Worm (Caenorhabditis elegans) whole organism, mixed stage, embryonic: ENCODE results near the gene C55A6.4.
"Not testable (repeated sequence)": the region's sequence is repeated elsewhere in the genome, so short reads cannot be mapped to it uniquely, and the experiment has no call there.

Experiments
- M03D4.4 ChIP-seq: sonication (generic microtip); optimal IDR thresholded peaks from 2 replicates; lab custom pipeline; 2017; ENCODE audit warnings: mild to moderate bottlenecking, missing genetic modification characterization, missing compliant biosample characterization
- bed-3 ChIP-seq: fragments of 200-800 bp; sonication (Bioruptor generic); optimal IDR thresholded peaks from 3 replicates; lab custom pipeline; 2018; ENCODE audit warnings: mild to moderate bottlenecking, missing genetic modification characterization, moderate library complexity, missing compliant biosample characterization
- blmp-1 ChIP-seq: fragments of 150-350 bp; optimal IDR thresholded peaks from 2 replicates; lab custom pipeline; 2014; ENCODE audit warnings: missing biosample characterization, missing genetic modification characterization
- ceh-43 ChIP-seq: fragments of 200-800 bp; sonication (Bioruptor generic); optimal IDR thresholded peaks from 2 replicates; lab custom pipeline; 2018; ENCODE audit warnings: mild to moderate bottlenecking, missing genetic modification characterization, moderate library complexity, missing compliant biosample characterization
- ceh-83 ChIP-seq: fragments of 200-800 bp; sonication (Bioruptor generic); optimal IDR thresholded peaks from 2 replicates; lab custom pipeline; 2018; ENCODE audit warnings: mild to moderate bottlenecking, missing genetic modification characterization, missing compliant biosample characterization
- ces-1 ChIP-seq: fragments of 150-350 bp; optimal IDR thresholded peaks from 2 replicates; lab custom pipeline; 2014; ENCODE audit warnings: missing biosample characterization, missing genetic modification reagents, missing genetic modification characterization
- cnd-1 ChIP-seq: fragments of 200-800 bp; sonication (Bioruptor generic); optimal IDR thresholded peaks from 2 replicates; lab custom pipeline; 2018; ENCODE audit warnings: mild to moderate bottlenecking, missing genetic modification characterization, missing compliant biosample characterization
- drap-1 ChIP-seq: fragments of 200-800 bp; sonication (Bioruptor generic); optimal IDR thresholded peaks from 3 replicates; lab custom pipeline; 2018; ENCODE audit warnings: mild to moderate bottlenecking, missing genetic modification characterization, missing compliant biosample characterization
- elt-1 ChIP-seq: sonication (generic microtip); optimal IDR thresholded peaks from 2 replicates; lab custom pipeline; 2017; ENCODE audit warnings: missing genetic modification characterization, mild to moderate bottlenecking, missing compliant biosample characterization, antibody characterized with exemption, moderate library complexity, borderline replicate concordance; ENCODE audit not compliant: insufficient read depth
- elt-3 ChIP-seq: fragments of 150-350 bp; optimal IDR thresholded peaks from 2 replicates; lab custom pipeline; 2014; ENCODE audit warnings: missing biosample characterization, missing genetic modification characterization
- ham-2 ChIP-seq: fragments of 200-800 bp; sonication (Bioruptor generic); optimal IDR thresholded peaks from 2 replicates; lab custom pipeline; 2018; ENCODE audit warnings: mild to moderate bottlenecking, missing genetic modification characterization, missing compliant biosample characterization
- hlh-1 ChIP-seq: fragments of 150-350 bp; optimal IDR thresholded peaks from 2 replicates; lab custom pipeline; 2014; ENCODE audit warnings: missing biosample characterization, missing genetic modification reagents, missing genetic modification characterization
- lin-13 ChIP-seq: fragments of 150-350 bp; optimal IDR thresholded peaks from 2 replicates; lab custom pipeline; 2014; ENCODE audit warnings: missing biosample characterization, missing genetic modification characterization
- lin-32 ChIP-seq: fragments of 200-800 bp; sonication (Bioruptor generic); optimal IDR thresholded peaks from 2 replicates; lab custom pipeline; 2018; ENCODE audit warnings: mild to moderate bottlenecking, missing genetic modification characterization, missing compliant biosample characterization
- lsy-2 ChIP-seq: fragments of 150-350 bp; optimal IDR thresholded peaks from 2 replicates; lab custom pipeline; 2014; ENCODE audit warnings: missing biosample characterization, missing genetic modification characterization
- mls-2 ChIP-seq: sonication (generic microtip); optimal IDR thresholded peaks from 2 replicates; lab custom pipeline; 2016; ENCODE audit warnings: mild to moderate bottlenecking, missing genetic modification characterization, moderate library complexity, missing compliant biosample characterization
- nhr-12 ChIP-seq: fragments of 150-350 bp; optimal IDR thresholded peaks from 2 replicates; lab custom pipeline; 2014; ENCODE audit warnings: missing biosample characterization, missing genetic modification characterization
- nhr-2 ChIP-seq: fragments of 150-350 bp; optimal IDR thresholded peaks from 2 replicates; lab custom pipeline; 2014; ENCODE audit warnings: missing biosample characterization, missing genetic modification characterization
- nhr-237 ChIP-seq: fragments of 150-350 bp; optimal IDR thresholded peaks from 2 replicates; lab custom pipeline; 2014; ENCODE audit warnings: missing biosample characterization, missing genetic modification characterization
- nhr-28 ChIP-seq: fragments of 150-350 bp; optimal IDR thresholded peaks from 2 replicates; lab custom pipeline; 2014; ENCODE audit warnings: missing biosample characterization, missing genetic modification characterization
- nhr-76 ChIP-seq: sonication (generic microtip); optimal IDR thresholded peaks from 2 replicates; lab custom pipeline; 2017; ENCODE audit warnings: missing biosample characterization, missing genetic modification characterization
- sem-2 ChIP-seq: fragments of 200-800 bp; sonication (Bioruptor generic); optimal IDR thresholded peaks from 2 replicates; lab custom pipeline; 2018; ENCODE audit warnings: mild to moderate bottlenecking, missing genetic modification characterization, missing compliant biosample characterization
- snpc-4 ChIP-seq: fragments of 150-350 bp; optimal IDR thresholded peaks from 2 replicates; lab custom pipeline; 2014; ENCODE audit warnings: missing biosample characterization, missing genetic modification characterization
- sptf-1 ChIP-seq: sonication (generic microtip); optimal IDR thresholded peaks from 2 replicates; lab custom pipeline; 2017; ENCODE audit warnings: mild to moderate bottlenecking, missing genetic modification characterization, moderate library complexity, missing compliant biosample characterization
- tbx-8 ChIP-seq: fragments of 200-800 bp; sonication (Bioruptor generic); optimal IDR thresholded peaks from 2 replicates; lab custom pipeline; 2018; ENCODE audit warnings: mild to moderate bottlenecking, missing genetic modification characterization, moderate library complexity, missing compliant biosample characterization
- unc-39 ChIP-seq: fragments of 150-350 bp; optimal IDR thresholded peaks from 2 replicates; lab custom pipeline; 2014; ENCODE audit warnings: missing biosample characterization, missing genetic modification characterization
- unc-62 ChIP-seq: fragments of 150-350 bp; optimal IDR thresholded peaks from 2 replicates; lab custom pipeline; 2014; ENCODE audit warnings: missing biosample characterization, missing genetic modification reagents, missing genetic modification characterization
- zip-8 ChIP-seq: fragments of 150-350 bp; optimal IDR thresholded peaks from 2 replicates; lab custom pipeline; 2014; ENCODE audit warnings: missing biosample characterization, missing genetic modification characterization

The C55A6.4 gene

ce11 chrV:11483580-11484092 is 34.1 kb downstream of the C55A6.4 start, which contains the start of gene col-157:
TSS of gene col-157 (plus strand) at chrV:11484042.
- not testable (repeated sequence) for TF ChIP-seq ceh-43 (GFP tag; lab: Kevin White, UChicago); tbx-8 (GFP tag; lab: Kevin White, UChicago); cnd-1 (tag; lab: Kevin White, UChicago)

ce11 chrV:11480734-11481133 is 37.0 kb downstream of the C55A6.4 start, which contains the start of gene T11F9.14:
TSS of gene T11F9.14 (minus strand) at chrV:11480834.
- TF ChIP-seq ces-1; M03D4.4 (tag; lab: Kevin White, UChicago); hlh-1 (tag; lab: Kevin White, UChicago): not testable (repeated sequence)

ce11 chrV:11479406-11479805 is 38.3 kb downstream of the C55A6.4 start, which contains the start of gene T11F9.22:
TSS of gene T11F9.22 (plus strand) at chrV:11479706.
- TF ChIP-seq lin-32 (no peak), nhr-2 (no peak), blmp-1 (tag; lab: Kevin White, UChicago) (no peak), ceh-43 (GFP tag; lab: Kevin White, UChicago) (no peak), elt-3 (tag; lab: Kevin White, UChicago) (no peak), elt-1 (tag; lab: Kevin White, UChicago) (no peak), mls-2 (tag; lab: Kevin White, UChicago) (no peak), lsy-2 (tag; lab: Kevin White, UChicago) (no peak), nhr-76 (tag; lab: Kevin White, UChicago) (no peak), nhr-28 (tag; lab: Kevin White, UChicago) (no peak), drap-1 (no peak), nhr-12 (tag; lab: Kevin White, UChicago) (no peak), lin-13 (tag; lab: Kevin White, UChicago) (no peak), ham-2 (GFP tag; lab: Kevin White, UChicago) (no peak), cnd-1 (tag; lab: Kevin White, UChicago) (no peak), sem-2 (GFP tag; lab: Kevin White, UChicago) (no peak), nhr-237 (tag; lab: Kevin White, UChicago) (no peak)

ce11 chrV:11475638-11476037 is 42.1 kb downstream of the C55A6.4 start, which contains the start of gene T11F9.7:
TSS of gene T11F9.7 (plus strand) at chrV:11475938.
- TF ChIP-seq sptf-1 (tag; lab: Kevin White, UChicago); bed-3 (GFP tag; lab: Kevin White, UChicago); nhr-12 (tag; lab: Kevin White, UChicago): not testable (repeated sequence)

- TF ChIP-seq sptf-1 (tag; lab: Kevin White, UChicago) (no peak), ham-2 (GFP tag; lab: Kevin White, UChicago) (no peak), lsy-2 (tag; lab: Kevin White, UChicago) (no peak), M03D4.4 (tag; lab: Kevin White, UChicago) (no peak), hlh-1 (tag; lab: Kevin White, UChicago) (no peak), nhr-12 (tag; lab: Kevin White, UChicago) (no peak), unc-62 (GFP tag; lab: Kevin White, UChicago) (no peak), snpc-4 (tag; lab: Kevin White, UChicago) (no peak), unc-39 (no peak), zip-8 (tag; lab: Kevin White, UChicago) (no peak), ceh-43 (GFP tag; lab: Kevin White, UChicago) (no peak), blmp-1 (tag; lab: Kevin White, UChicago) (no peak)
Measured at ce11 chrV:11474399-11474798, 43.3 kb downstream of the C55A6.4 start, which contains the start of gene nas-22. TSS of gene nas-22 (plus strand) at chrV:11474699.

ce11 chrV:11472209-11472608 is 45.5 kb downstream of the C55A6.4 start, which contains the start of the genes nas-20 and nas-21:
TSS of gene nas-20 (minus strand) at chrV:11472309.
TSS of gene nas-21 (plus strand) at chrV:11472564.
- TF ChIP-seq ceh-83 (GFP tag; lab: Kevin White, UChicago): no peak
- no peak for TF ChIP-seq M03D4.4 (tag; lab: Kevin White, UChicago)
- no peak for TF ChIP-seq ces-1
- TF ChIP-seq drap-1: no peak
- no peak for TF ChIP-seq ham-2 (GFP tag; lab: Kevin White, UChicago)
